Fruit fly (Drosophila melanogaster) whole organism, embryonic: ENCODE measurements around the gene CG34461.

ENCODE experiments used
- Atf3 ChIP-seq: fragments of 200-800 bp; sonication (Bioruptor generic); optimal IDR thresholded peaks from 3 replicates; lab custom pipeline; 2016; ENCODE audit warnings: missing biosample characterization, missing genetic modification characterization
- Awh ChIP-seq: fragments of 200-800 bp; sonication (Bioruptor generic); IDR thresholded peaks from 2 replicates; pipeline ENCODE4, ENCODE4 v1.3.6; 2022; ENCODE audit warnings: missing biosample characterization, missing genetic modification characterization
- CG10543 ChIP-seq: fragments of 200-800 bp; sonication (Bioruptor generic); optimal IDR thresholded peaks from 3 replicates; lab custom pipeline; 2017; ENCODE audit warnings: missing biosample characterization, mild to moderate bottlenecking, missing genetic modification characterization, moderate library complexity
- CG14441 ChIP-seq: fragments of 200-800 bp; sonication (Bioruptor generic); IDR thresholded peaks from 2 replicates; pipeline ENCODE4 v1.3.6; 2022; ENCODE audit warnings: missing biosample characterization, missing genetic modification characterization
- CG15269 ChIP-seq: fragments of 200-800 bp; sonication (Bioruptor generic); optimal IDR thresholded peaks from 2 replicates; lab custom pipeline; 2018; ENCODE audit warnings: missing biosample characterization, mild to moderate bottlenecking, missing genetic modification characterization, moderate library complexity
- CG15696 ChIP-seq: fragments of 200-800 bp; sonication (Bioruptor generic); optimal IDR thresholded peaks from 2 replicates; lab custom pipeline; 2019; ENCODE audit warnings: missing biosample characterization, mild to moderate bottlenecking, missing genetic modification characterization, moderate library complexity
- CG1832 ChIP-seq: fragments of 200-800 bp; sonication (Bioruptor generic); optimal IDR thresholded peaks from 2 replicates; lab custom pipeline; 2017; ENCODE audit warnings: missing biosample characterization, mild to moderate bottlenecking, missing genetic modification characterization, inconsistent platforms
- CG2678 ChIP-seq: fragments of 200-800 bp; sonication (Bioruptor generic); optimal IDR thresholded peaks from 3 replicates; lab custom pipeline; 2019; ENCODE audit warnings: missing biosample characterization, mild to moderate bottlenecking, missing genetic modification characterization, moderate library complexity
- CG31365 ChIP-seq: fragments of 200-800 bp; sonication (Bioruptor generic); optimal IDR thresholded peaks from 2 replicates; lab custom pipeline; 2018; ENCODE audit warnings: missing biosample characterization, mild to moderate bottlenecking, missing genetic modification characterization
- CG32767 ChIP-seq: fragments of 200-800 bp; sonication (Bioruptor generic); IDR thresholded peaks from 2 replicates; pipeline ENCODE4 v1.3.6; 2022; ENCODE audit warnings: missing biosample characterization, missing genetic modification characterization
- CG32772 ChIP-seq: fragments of 200-800 bp; sonication (Bioruptor generic); IDR thresholded peaks from 2 replicates; pipeline ENCODE4 v1.3.6; 2022; ENCODE audit warnings: missing biosample characterization, missing genetic modification characterization
- CG3995 ChIP-seq: fragments of 200-800 bp; sonication (Bioruptor generic); optimal IDR thresholded peaks from 3 replicates; lab custom pipeline; 2016; ENCODE audit warnings: missing biosample characterization, missing genetic modification characterization
- CG4360 ChIP-seq: fragments of 200-800 bp; sonication (Bioruptor generic); IDR thresholded peaks from 2 replicates; pipeline ENCODE4 v1.3.6; 2022; ENCODE audit warnings: missing biosample characterization, missing genetic modification characterization
- CG9797 ChIP-seq: fragments of 200-800 bp; sonication (Bioruptor generic); optimal IDR thresholded peaks from 3 replicates; lab custom pipeline; 2018; ENCODE audit warnings: missing biosample characterization, mild to moderate bottlenecking, missing genetic modification characterization
- CG9932 ChIP-seq: fragments of 200-800 bp; sonication (Bioruptor generic); IDR thresholded peaks from 2 replicates; pipeline ENCODE4 v1.3.6; 2022; ENCODE audit warnings: missing biosample characterization, missing genetic modification characterization
- Camta ChIP-seq: fragments of 200-800 bp; sonication (Bioruptor generic); optimal IDR thresholded peaks from 2 replicates; lab custom pipeline; 2016; ENCODE audit warnings: missing biosample characterization, missing genetic modification characterization
- CoRest ChIP-seq: fragments of 200-800 bp; sonication (Bioruptor generic); optimal IDR thresholded peaks from 3 replicates; lab custom pipeline; 2018; ENCODE audit warnings: missing biosample characterization, mild to moderate bottlenecking, missing genetic modification characterization, moderate library complexity
- Dad ChIP-seq: fragments of 200-800 bp; sonication (Bioruptor generic); optimal IDR thresholded peaks from 3 replicates; lab custom pipeline; 2016; ENCODE audit warnings: missing biosample characterization, missing genetic modification characterization
- Drgx ChIP-seq: fragments of 200-800 bp; sonication (Bioruptor generic); IDR thresholded peaks from 2 replicates; pipeline ENCODE4 v1.3.6; 2022; ENCODE audit warnings: missing biosample characterization, missing genetic modification characterization
- Ets97D ChIP-seq: fragments of 200-800 bp; sonication (Bioruptor generic); optimal IDR thresholded peaks from 3 replicates; lab custom pipeline; 2016; ENCODE audit warnings: missing biosample characterization, missing genetic modification characterization
- HLH4C ChIP-seq: fragments of 200-800 bp; sonication (Bioruptor generic); IDR thresholded peaks from 3 replicates; pipeline ENCODE4 v1.3.6; 2022; ENCODE audit warnings: missing biosample characterization, missing genetic modification characterization; ENCODE audit not compliant: partially characterized antibody
- MTF-1 ChIP-seq: fragments of 200-800 bp; sonication (Bioruptor generic); optimal IDR thresholded peaks from 2 replicates; lab custom pipeline; 2018; ENCODE audit warnings: missing biosample characterization, mild to moderate bottlenecking, missing genetic modification characterization, borderline replicate concordance
- Mrtf ChIP-seq: fragments of 200-800 bp; sonication (Bioruptor generic); IDR thresholded peaks from 3 replicates; pipeline ENCODE4 v1.3.6; 2022; ENCODE audit warnings: missing biosample characterization, missing genetic modification characterization
- Scr ChIP-seq: fragments of 200-800 bp; sonication (Bioruptor generic); IDR thresholded peaks from 2 replicates; pipeline ENCODE4 v1.3.6; 2022; ENCODE audit warnings: missing biosample characterization, missing genetic modification characterization; ENCODE audit not compliant: partially characterized antibody
- Sox102F ChIP-seq: fragments of 200-800 bp; sonication (Bioruptor generic); optimal IDR thresholded peaks from 2 replicates; lab custom pipeline; 2018; ENCODE audit warnings: missing biosample characterization, mild to moderate bottlenecking, missing genetic modification characterization, moderate library complexity
- Ssrp ChIP-seq: fragments of 200-800 bp; sonication (Bioruptor generic); optimal IDR thresholded peaks from 2 replicates; lab custom pipeline; 2018; ENCODE audit warnings: missing biosample characterization, mild to moderate bottlenecking, missing genetic modification characterization, moderate library complexity
- Stat92E ChIP-seq, 3 experiments: fragments of >200 bp in 2 of 3; fragments of 200-800 bp in 1 of 3; sonication (Bioruptor generic) in 1 of 3; optimal IDR thresholded peaks; 2 replicates each; lab custom pipeline; 2017 to 2019; ENCODE audit warnings: missing biosample characterization in 3 of 3, missing genetic modification characterization in 3 of 3, mild to moderate bottlenecking in 1 of 3, moderate library complexity in 1 of 3
- Trl ChIP-seq, 3 experiments: fragments of >200 bp in 2 of 3; fragments of 200-800 bp in 1 of 3; sonication (Bioruptor generic) in 1 of 3; optimal IDR thresholded peaks; 2 replicates in 1 of 3; 3 replicates in 2 of 3; lab custom pipeline; 2016 to 2017; ENCODE audit warnings: missing biosample characterization in 1 of 3, missing genetic modification characterization in 1 of 3
- al ChIP-seq: fragments of 200-800 bp; sonication (Bioruptor generic); IDR thresholded peaks from 2 replicates; pipeline ENCODE4 v1.3.6; 2022; ENCODE audit warnings: missing biosample characterization, missing genetic modification characterization
- bigmax ChIP-seq: fragments of 200-800 bp; sonication (Bioruptor generic); optimal IDR thresholded peaks from 2 replicates; lab custom pipeline; 2018; ENCODE audit warnings: missing biosample characterization, mild to moderate bottlenecking, missing genetic modification characterization
- bsh ChIP-seq, 2 experiments: fragments of 200-800 bp; sonication (Bioruptor generic); optimal IDR thresholded peaks; 2 replicates each; lab custom pipeline; 2017 to 2018; ENCODE audit warnings: mild to moderate bottlenecking in 2 of 2, missing biosample characterization in 2 of 2, missing genetic modification characterization in 2 of 2, moderate library complexity in 1 of 2
- crp ChIP-seq, 2 experiments: fragments of 200-800 bp; sonication (Bioruptor generic); optimal IDR thresholded peaks; 2 replicates in 1 of 2; 3 replicates in 1 of 2; lab custom pipeline; 2017; ENCODE audit warnings: missing biosample characterization in 2 of 2, missing genetic modification characterization in 2 of 2, mild to moderate bottlenecking in 1 of 2, moderate library complexity in 1 of 2
- da ChIP-seq: fragments of 200-800 bp; sonication (Bioruptor generic); optimal IDR thresholded peaks from 2 replicates; lab custom pipeline; 2016; ENCODE audit warnings: missing biosample characterization, missing genetic modification characterization
- exex ChIP-seq: fragments of 200-800 bp; sonication (Bioruptor generic); optimal IDR thresholded peaks from 4 replicates; lab custom pipeline; 2018; ENCODE audit warnings: missing biosample characterization, mild to moderate bottlenecking, missing genetic modification characterization, moderate library complexity
- fu2 ChIP-seq: fragments of 200-800 bp; sonication (Bioruptor generic); optimal IDR thresholded peaks from 2 replicates; lab custom pipeline; 2016; ENCODE audit warnings: missing biosample characterization, missing genetic modification characterization
- gcm2 ChIP-seq: fragments of 200-800 bp; sonication (Bioruptor generic); optimal IDR thresholded peaks from 2 replicates; lab custom pipeline; 2016; ENCODE audit warnings: missing biosample characterization, missing genetic modification characterization
- lab ChIP-seq: fragments of 200-800 bp; sonication (Bioruptor generic); optimal IDR thresholded peaks from 3 replicates; lab custom pipeline; 2017; ENCODE audit warnings: missing biosample characterization, missing genetic modification characterization, mild to moderate bottlenecking, moderate library complexity, missing genetic modification reagents
- lmd ChIP-seq: fragments of 200-800 bp; sonication (Bioruptor generic); IDR thresholded peaks from 2 replicates; pipeline ENCODE4 v1.3.6; 2022; ENCODE audit warnings: missing biosample characterization, missing genetic modification characterization
- lola ChIP-seq, 3 experiments: fragments of >200 bp in 2 of 3; fragments of 200-800 bp in 1 of 3; sonication (Bioruptor generic) in 1 of 3; optimal IDR thresholded peaks; 2 replicates each; lab custom pipeline; 2017 to 2019; ENCODE audit warnings: missing biosample characterization in 3 of 3, missing genetic modification characterization in 3 of 3, mild to moderate bottlenecking in 1 of 3, moderate library complexity in 1 of 3
- mirr ChIP-seq: fragments of 200-800 bp; sonication (Bioruptor generic); optimal IDR thresholded peaks from 3 replicates; lab custom pipeline; 2018; ENCODE audit warnings: missing biosample characterization, mild to moderate bottlenecking, missing genetic modification characterization
- mld ChIP-seq: fragments of 200-800 bp; sonication (Bioruptor generic); IDR thresholded peaks from 3 replicates; pipeline ENCODE4 v1.3.6; 2022; ENCODE audit warnings: missing biosample characterization, missing genetic modification characterization; ENCODE audit not compliant: partially characterized antibody
- nom ChIP-seq: fragments of 200-800 bp; sonication (Bioruptor generic); optimal IDR thresholded peaks from 2 replicates; lab custom pipeline; 2017; ENCODE audit warnings: missing biosample characterization, missing genetic modification characterization, mild to moderate bottlenecking, moderate library complexity, missing genetic modification reagents
- onecut ChIP-seq: fragments of 200-800 bp; sonication (Bioruptor generic); IDR thresholded peaks from 2 replicates; pipeline ENCODE4 v1.3.6; 2022; ENCODE audit warnings: missing biosample characterization, missing genetic modification characterization
- pzg ChIP-seq: fragments of 200-800 bp; sonication (Bioruptor generic); optimal IDR thresholded peaks from 3 replicates; lab custom pipeline; 2018; ENCODE audit warnings: missing biosample characterization, mild to moderate bottlenecking, missing genetic modification characterization, moderate library complexity
- salm ChIP-seq: fragments of 200-800 bp; sonication (Bioruptor generic); optimal IDR thresholded peaks from 2 replicates; lab custom pipeline; 2018; ENCODE audit warnings: missing biosample characterization, mild to moderate bottlenecking, missing genetic modification characterization
- sens-2 ChIP-seq: fragments of 200-800 bp; sonication (Bioruptor generic); IDR thresholded peaks from 2 replicates; pipeline ENCODE4 v1.3.6; 2022; ENCODE audit warnings: missing biosample characterization, missing genetic modification characterization
- slp2 ChIP-seq: fragments of 200-800 bp; sonication (Bioruptor generic); optimal IDR thresholded peaks from 2 replicates; lab custom pipeline; 2016; ENCODE audit warnings: missing biosample characterization, missing genetic modification characterization
- sqz ChIP-seq: fragments of 200-800 bp; sonication (Bioruptor generic); optimal IDR thresholded peaks from 3 replicates; lab custom pipeline; 2018; ENCODE audit warnings: missing biosample characterization, mild to moderate bottlenecking, missing genetic modification characterization
- tgo ChIP-seq: fragments of 200-800 bp; sonication (Bioruptor generic); IDR thresholded peaks from 3 replicates; pipeline ENCODE4 v1.3.6; 2022; ENCODE audit warnings: missing biosample characterization, missing genetic modification characterization

Gene CG34461

DNA sequence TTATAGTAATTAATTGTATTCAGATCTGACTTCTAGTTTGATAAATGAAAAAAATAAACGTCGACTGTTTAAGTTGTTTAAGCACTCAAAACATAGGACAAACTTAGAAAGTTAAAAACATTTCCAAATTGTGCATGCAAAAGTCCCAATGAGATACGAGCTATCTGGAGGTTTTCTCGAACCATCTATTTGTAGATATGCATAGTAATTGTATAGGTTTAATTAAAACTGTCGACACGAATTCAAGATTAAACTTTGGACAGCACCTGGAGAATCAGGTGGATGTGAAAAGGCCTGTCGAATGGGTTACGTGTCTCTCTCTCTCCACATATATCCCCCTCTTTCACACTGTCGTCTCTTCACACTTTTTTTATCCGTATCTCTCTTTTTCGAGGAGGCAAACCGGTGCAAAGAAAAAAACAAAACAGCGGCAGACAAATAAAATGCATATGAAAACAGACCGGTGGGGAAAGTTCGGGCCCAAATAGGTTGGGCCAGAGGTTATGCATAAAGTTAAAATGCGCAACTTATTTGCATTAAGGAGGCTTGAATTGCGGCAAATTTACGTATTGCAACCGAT is 34.5 kb downstream of the CG34461 start:
- TF ChIP-seq Drgx (GFP tag; lab: Robert Waterston, UW) = 0 out of 2 replicates have a peak, but pooled peaks have one; percentile 24
- TF ChIP-seq pzg = no peak
- TF ChIP-seq CG15696 (tag; lab: Kevin White, UChicago) = no peak
- no peak for TF ChIP-seq lmd (GFP tag; lab: Robert Waterston, UW)
- TF ChIP-seq MTF-1 = no peak
- TF ChIP-seq CG9797 (GFP tag; lab: Kevin White, UChicago) = no peak
- TF ChIP-seq sens-2 (GFP tag; lab: Robert Waterston, UW) = no peak
- TF ChIP-seq salm (tag; lab: Kevin White, UChicago) = no peak
- 0 out of 2 replicates have a peak, but pooled peaks have one; percentile 16 for TF ChIP-seq Awh (GFP tag; lab: Robert Waterston, UW)
- no peak for TF ChIP-seq Mrtf
- TF ChIP-seq sqz (GFP tag; lab: Kevin White, UChicago) = peak; percentile 23
- TF ChIP-seq CG1832 (GFP tag; lab: Kevin White, UChicago) = no peak
- no peak for TF ChIP-seq CoRest (tag; lab: Kevin White, UChicago)
- no peak for TF ChIP-seq onecut (GFP tag; lab: Robert Waterston, UW)
- TF ChIP-seq bsh (GFP tag; optimal IDR thresholded peaks at IDR 0.05; lab: Kevin White, UChicago) = peak in 1 of 2 experiments; percentile 65
- TF ChIP-seq lola (GFP tag; optimal IDR thresholded peaks at IDR 0.05; lab: Kevin White, UChicago) = no peak
- TF ChIP-seq nom (GFP tag; lab: Kevin White, UChicago) = peak; percentile 93
- no peak for TF ChIP-seq CG32767 (GFP tag; lab: Robert Waterston, UW)
- TF ChIP-seq Ssrp (tag; lab: Kevin White, UChicago) = no peak
- TF ChIP-seq fu2 (GFP tag; lab: Kevin White, UChicago) = no peak
- peak in 1 of 2 experiments; percentile 34 for TF ChIP-seq Trl (optimal IDR thresholded peaks at IDR 0.05; lab: Kevin White, UChicago)
- TF ChIP-seq Trl (GFP tag; optimal IDR thresholded peaks at IDR 0.05; lab: Kevin White, UChicago) = no peak
- TF ChIP-seq bigmax (GFP tag; lab: Kevin White, UChicago) = no peak
- TF ChIP-seq CG32772 (GFP tag; lab: Robert Waterston, UW) = 0 out of 2 replicates have a peak, but pooled peaks have one; percentile 16
- TF ChIP-seq CG3995 = no peak
- TF ChIP-seq CG15269 (tag; lab: Kevin White, UChicago) = no peak
- no peak for TF ChIP-seq CG31365 (tag; lab: Kevin White, UChicago)
- TF ChIP-seq CG4360 (GFP tag; lab: Robert Waterston, UW) = no peak
- peak; percentile 50 for TF ChIP-seq exex (tag; lab: Kevin White, UChicago)
- TF ChIP-seq da (GFP tag; lab: Kevin White, UChicago) = no peak
- no peak for TF ChIP-seq crp (GFP tag; optimal IDR thresholded peaks at IDR 0.05; lab: Kevin White, UChicago)
- TF ChIP-seq Scr (GFP tag; lab: Robert Waterston, UW) = no peak
- TF ChIP-seq gcm2 = no peak
- no peak for TF ChIP-seq al
- no peak for TF ChIP-seq slp2 (GFP tag; lab: Kevin White, UChicago)
- TF ChIP-seq HLH4C = no peak
- no peak for TF ChIP-seq Stat92E (GFP tag; optimal IDR thresholded peaks at IDR 0.05; lab: Kevin White, UChicago)
- TF ChIP-seq Ets97D = no peak
- no peak for TF ChIP-seq Atf3

DNA sequence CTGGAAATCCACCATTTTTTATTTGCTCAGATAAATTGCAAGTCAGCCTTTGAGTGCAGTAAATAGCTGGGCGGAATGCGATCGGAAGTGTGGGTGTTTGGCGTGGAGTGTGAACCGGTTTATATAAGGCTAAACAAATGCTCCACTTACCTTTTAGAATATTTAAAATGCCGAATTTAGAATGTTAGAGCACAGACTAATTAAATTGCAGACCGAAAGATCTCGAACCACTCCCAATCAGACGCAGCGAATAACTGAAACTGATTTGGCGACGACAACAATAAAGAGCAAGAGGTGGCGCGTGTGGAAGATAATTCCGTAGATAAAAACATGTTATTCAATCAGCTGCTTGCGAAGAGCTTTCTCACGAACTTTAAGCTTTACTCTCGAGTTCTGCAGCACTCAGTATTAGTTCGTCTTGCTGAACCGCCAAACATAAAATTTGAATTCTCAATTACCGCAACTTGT is 35.0 kb downstream of the CG34461 start, which contains the start of gene Idh:
Gene Idh (minus strand): TSS at position 264 of the 468 bp plus-strand sequence.
- TF ChIP-seq Sox102F (GFP tag; lab: Kevin White, UChicago) = peak; percentile 30
- TF ChIP-seq exex (tag; lab: Kevin White, UChicago) = peak; percentile 46
- peak; percentile 36; the same call in 1 of the 2 replicates for TF ChIP-seq sens-2 (GFP tag; lab: Robert Waterston, UW)
- TF ChIP-seq Camta (GFP tag; lab: Kevin White, UChicago) = no peak
- TF ChIP-seq Dad = no peak
- peak; percentile 45; the same call in 1 of the 2 replicates for TF ChIP-seq CG14441 (GFP tag; lab: Robert Waterston, UW)
- TF ChIP-seq mirr (GFP tag; lab: Kevin White, UChicago) = peak; percentile 85
- TF ChIP-seq CG10543 (GFP tag; lab: Kevin White, UChicago) = peak; percentile 46
- peak; percentile 34 for TF ChIP-seq CG9932
- TF ChIP-seq CG2678 (tag; lab: Kevin White, UChicago) = peak; percentile 41
- no peak for TF ChIP-seq mld
- TF ChIP-seq tgo (GFP tag; lab: Robert Waterston, UW) = no peak
- TF ChIP-seq lab (GFP tag; lab: Kevin White, UChicago) = peak; percentile 57
